Worm (Caenorhabditis elegans): ENCODE measurements around the gene F32D8.12.

DNA sequence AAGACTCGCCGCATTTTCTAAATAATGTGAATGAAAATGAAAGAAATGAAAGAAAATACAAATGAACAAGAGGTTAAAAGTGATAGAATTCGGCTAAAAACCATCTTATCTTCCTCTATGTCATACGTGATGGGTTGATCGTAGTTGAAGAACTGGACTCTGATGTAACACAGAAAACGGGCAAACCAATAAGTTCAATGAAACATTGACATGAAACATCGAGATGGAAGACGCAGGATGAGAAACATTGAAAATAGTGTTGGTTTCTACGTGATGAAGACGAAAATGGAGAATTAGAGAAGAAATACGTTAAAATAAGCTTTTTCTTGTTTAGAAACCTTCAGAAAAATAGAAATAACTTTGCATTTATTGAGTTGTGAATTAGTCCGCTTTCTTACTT is at the start of gene F32D8.12:
- peak in 1 of 2 experiments; percentile 85 for TF ChIP-seq hif-1 (tag; optimal IDR thresholded peaks at IDR 0.05)
- peak in 1 of 2 experiments; percentile 57 for TF ChIP-seq lsy-2 (tag; optimal IDR thresholded peaks at IDR 0.05)
- no peak for TF ChIP-seq R02D3.7 (tag; optimal IDR thresholded peaks at IDR 0.05)
- no peak for TF ChIP-seq nhr-76 (tag; optimal IDR thresholded peaks at IDR 0.05)
- no peak for TF ChIP-seq dpl-1 (GFP tag; optimal IDR thresholded peaks at IDR 0.05)
- peak; percentile 34 for TF ChIP-seq mep-1 (tag; optimal IDR thresholded peaks at IDR 0.05)
- no peak for TF ChIP-seq lin-15B (tag; optimal IDR thresholded peaks at IDR 0.05)
- no peak for TF ChIP-seq lir-3 (tag; optimal IDR thresholded peaks at IDR 0.05)
- peak; percentile 45 for TF ChIP-seq hlh-11 (tag; optimal IDR thresholded peaks at IDR 0.05)
